Worm (Caenorhabditis elegans): ENCODE data around the gene srw-7.

ce11 chrV:3800378-3800777 lies 5.7 kb upstream of the srw-7 start, which contains the start of gene srt-30:
- TF ChIP-seq pes-1 (GFP tag; IDR thresholded peaks at IDR 0.05) (no peak), hmbx-1 (tag; optimal IDR thresholded peaks at IDR 0.05) (no peak)
